Worm (Caenorhabditis elegans) whole organism, late embryonic: ENCODE measurements around the gene C37C3.2.

ENCODE experiments used
- ama-1 ChIP-seq: fragments of 150-350 bp; optimal IDR thresholded peaks from 2 replicates; lab custom pipeline; 2014
- ceh-19 ChIP-seq: fragments of 200-800 bp; sonication (Bioruptor generic); optimal IDR thresholded peaks from 2 replicates; lab custom pipeline; 2018; ENCODE audit warnings: mild to moderate bottlenecking, missing genetic modification characterization, missing compliant biosample characterization
- elt-2 ChIP-seq: sonication (generic microtip); optimal IDR thresholded peaks from 2 replicates; lab custom pipeline; 2016; ENCODE audit warnings: missing genetic modification reagents, missing genetic modification characterization, missing compliant biosample characterization
- pros-1 ChIP-seq: fragments of 150-350 bp; optimal IDR thresholded peaks from 2 replicates; lab custom pipeline; 2014; ENCODE audit warnings: missing biosample characterization, missing genetic modification reagents, missing genetic modification characterization
- sox-4 ChIP-seq: sonication (generic microtip); optimal IDR thresholded peaks from 2 replicates; lab custom pipeline; 2017; ENCODE audit warnings: mild to moderate bottlenecking, missing genetic modification characterization, inconsistent platforms, missing compliant biosample characterization
- ttx-3 ChIP-seq: sonication (generic microtip); optimal IDR thresholded peaks from 2 replicates; lab custom pipeline; 2016; ENCODE audit warnings: missing genetic modification reagents, missing genetic modification characterization, missing compliant biosample characterization

ce11 chrV:7852078-7852477 is 3.7 kb upstream of the C37C3.2 start:
- no peak for TF ChIP-seq sox-4 (tag; lab: Kevin White, UChicago)
- no peak for TF ChIP-seq ttx-3 (tag; lab: Kevin White, UChicago)
- TF ChIP-seq pros-1, result no peak
- no peak for TF ChIP-seq ceh-19 (GFP tag; lab: Kevin White, UChicago)
- no peak for TF ChIP-seq elt-2 (tag; lab: Kevin White, UChicago)
- no peak for TF ChIP-seq ama-1 (lab: Kevin White, UChicago)
